Fruit fly (Drosophila melanogaster) whole organism, embryonic: ENCODE measurements around the gene kraken.

ENCODE experiments used
- Adf1 ChIP-seq: fragments of 200-800 bp; sonication (Bioruptor generic); IDR thresholded peaks from 2 replicates; pipeline ENCODE4 v1.3.6; 2022; ENCODE audit warnings: missing biosample characterization, missing genetic modification characterization
- CG10565 ChIP-seq: fragments of 200-800 bp; sonication (Bioruptor generic); optimal IDR thresholded peaks from 3 replicates; lab custom pipeline; 2016; ENCODE audit warnings: missing biosample characterization, mild to moderate bottlenecking, missing genetic modification characterization
- CG33557 ChIP-seq: fragments of 200-800 bp; sonication (Bioruptor generic); optimal IDR thresholded peaks from 2 replicates; lab custom pipeline; 2019; ENCODE audit warnings: missing biosample characterization, mild to moderate bottlenecking, missing genetic modification characterization, moderate library complexity
- CG6175 ChIP-seq: fragments of 200-800 bp; sonication (Bioruptor generic); IDR thresholded peaks from 3 replicates; pipeline ENCODE4 v1.3.6; 2022; ENCODE audit warnings: missing biosample characterization, missing genetic modification characterization
- Dll ChIP-seq: fragments of 200-800 bp; sonication (Bioruptor generic); IDR thresholded peaks from 4 replicates; pipeline ENCODE4 v1.3.6; 2022; ENCODE audit warnings: missing biosample characterization, missing genetic modification characterization; ENCODE audit not compliant: partially characterized antibody
- Mes4 ChIP-seq: fragments of 200-800 bp; sonication (Bioruptor generic); optimal IDR thresholded peaks from 2 replicates; lab custom pipeline; 2016; ENCODE audit warnings: missing biosample characterization, missing genetic modification characterization
- cad ChIP-seq: fragments of >200 bp; optimal IDR thresholded peaks from 2 replicates; lab custom pipeline; 2017; ENCODE audit warnings: missing biosample characterization, missing genetic modification characterization
- fd3F ChIP-seq: fragments of 200-800 bp; sonication (Bioruptor generic); optimal IDR thresholded peaks from 2 replicates; lab custom pipeline; 2018; ENCODE audit warnings: missing biosample characterization, mild to moderate bottlenecking, missing genetic modification characterization, moderate library complexity
- usp ChIP-seq: fragments of >200 bp; optimal IDR thresholded peaks from 2 replicates; lab custom pipeline; 2017; ENCODE audit warnings: missing biosample characterization, missing genetic modification characterization

DNA sequence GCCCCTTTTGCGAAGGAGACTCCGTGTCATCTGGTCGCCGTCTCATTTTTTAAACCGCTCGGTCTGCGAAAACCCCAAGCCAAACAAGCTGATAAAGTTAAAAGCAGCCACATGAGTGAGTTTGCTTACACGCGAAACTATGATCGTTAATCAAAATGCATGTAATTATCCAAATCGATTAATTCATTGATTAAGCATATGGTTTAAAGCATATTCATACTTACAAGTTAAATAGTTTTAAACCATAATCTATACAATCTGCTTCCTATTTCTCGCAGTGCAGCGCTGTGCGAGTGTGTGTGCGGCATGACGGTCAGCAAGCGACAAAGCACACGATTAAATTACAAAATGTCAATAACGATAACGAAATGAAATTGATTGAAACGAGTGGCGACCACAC is 42.9 kb downstream of the kraken start:
- TF ChIP-seq CG6175 (GFP tag; lab: Robert Waterston, UW) (no peak), Dll (no peak), CG33557 (no peak), CG10565 (no peak), cad (GFP tag; lab: Kevin White, UChicago) (no peak), usp (GFP tag; lab: Kevin White, UChicago) (no peak), fd3F (GFP tag; lab: Kevin White, UChicago) (no peak), Mes4 (GFP tag; lab: Kevin White, UChicago) (no peak), Adf1 (no peak)
